Worm (Caenorhabditis elegans): ENCODE data around the gene C16D9.8.

Gene C16D9.8

DNA sequence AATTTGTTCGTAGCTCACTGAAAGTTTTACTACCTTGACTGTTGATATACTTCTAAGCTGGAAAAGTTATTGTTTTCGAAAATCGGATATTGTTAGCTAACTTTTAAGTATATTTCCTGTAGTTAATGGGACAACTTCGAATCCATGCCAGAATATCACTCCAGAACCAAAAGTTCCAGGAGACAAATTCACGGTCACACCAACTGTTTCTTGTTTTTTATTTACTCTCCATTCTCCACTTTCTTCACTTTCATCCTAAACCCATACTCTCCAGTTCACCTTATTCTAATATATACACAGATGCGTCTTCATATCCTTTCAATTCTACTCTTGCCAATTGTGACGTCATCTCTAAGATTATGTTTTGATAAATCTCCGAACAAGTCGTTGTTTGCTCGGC is 4.3 kb downstream of the C16D9.8 start, which contains the start of gene C16D9.1:
Gene C16D9.1 (plus strand): TSS at position 301 of the 400 bp plus-strand sequence.
- no peak for TF ChIP-seq Y105C5A.15 (GFP tag; IDR thresholded peaks at IDR 0.05)
- no peak for TF ChIP-seq mdt-29 (GFP tag; IDR thresholded peaks at IDR 0.05)

DNA sequence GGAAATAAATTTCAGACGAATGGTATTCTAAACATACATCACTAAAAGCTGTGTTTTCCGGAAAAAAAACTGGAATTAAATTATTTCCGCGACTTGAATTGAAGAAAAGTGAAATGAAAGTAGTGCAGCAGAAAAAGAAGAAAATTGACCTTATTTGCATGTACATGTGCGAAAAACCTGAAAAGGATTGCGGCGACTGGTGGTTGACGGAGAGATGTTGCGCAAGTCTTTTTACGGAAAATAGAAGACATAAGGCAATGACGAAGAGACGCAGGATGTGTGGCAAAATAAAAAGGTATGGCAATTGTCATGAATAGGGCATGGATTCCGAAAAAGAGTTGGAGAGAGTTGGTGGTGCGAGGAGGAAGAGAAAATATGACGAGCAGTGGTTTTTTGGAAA is 8.4 kb downstream of the C16D9.8 start:
- TF ChIP-seq T26A8.4 (GFP tag; IDR thresholded peaks at IDR 0.05) (no peak), Y5F2A.4 (GFP tag; optimal IDR thresholded peaks at IDR 0.05) (no peak), attf-4 (tag; optimal IDR thresholded peaks at IDR 0.05) (no peak), cey-2 (tag; optimal IDR thresholded peaks at IDR 0.05; ENCODE audit: borderline replicate concordance, insufficient read depth) (no peak), nhr-10 (tag; optimal IDR thresholded peaks at IDR 0.05) (no peak)

DNA sequence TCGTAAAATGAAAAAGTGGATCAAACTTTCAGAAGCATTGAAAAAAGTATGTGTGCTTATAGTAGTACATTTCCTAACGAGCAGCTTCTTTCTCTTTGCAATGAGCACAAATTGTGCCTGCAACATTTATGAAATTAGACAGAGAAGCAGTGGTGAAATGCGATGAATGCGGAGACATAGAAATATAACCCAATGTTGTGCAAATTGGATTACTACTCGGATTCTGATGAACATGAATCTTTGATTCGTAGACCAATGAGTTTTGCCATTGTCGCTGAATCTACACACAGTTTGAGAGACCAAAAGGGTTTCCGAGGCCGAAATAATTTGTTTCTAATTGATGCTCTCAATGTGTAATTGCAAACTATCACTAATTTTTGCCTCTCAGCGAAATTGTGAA is 9.4 kb downstream of the C16D9.8 start:
- TF ChIP-seq hmg-1.1 (GFP tag; IDR thresholded peaks at IDR 0.05) (no peak), zip-11 (GFP tag; IDR thresholded peaks at IDR 0.05) (no peak), nhr-48 (tag; optimal IDR thresholded peaks at IDR 0.05) (no peak), ces-1 (GFP tag; optimal IDR thresholded peaks at IDR 0.05) (peak; percentile 53), hlh-11 (tag; optimal IDR thresholded peaks at IDR 0.05) (no peak), aha-1 (tag) (peak; percentile 81), nhr-237 (tag; optimal IDR thresholded peaks at IDR 0.05) (no peak), ceh-32 (tag; optimal IDR thresholded peaks at IDR 0.05; ENCODE audit: poor library complexity) (no peak)

DNA sequence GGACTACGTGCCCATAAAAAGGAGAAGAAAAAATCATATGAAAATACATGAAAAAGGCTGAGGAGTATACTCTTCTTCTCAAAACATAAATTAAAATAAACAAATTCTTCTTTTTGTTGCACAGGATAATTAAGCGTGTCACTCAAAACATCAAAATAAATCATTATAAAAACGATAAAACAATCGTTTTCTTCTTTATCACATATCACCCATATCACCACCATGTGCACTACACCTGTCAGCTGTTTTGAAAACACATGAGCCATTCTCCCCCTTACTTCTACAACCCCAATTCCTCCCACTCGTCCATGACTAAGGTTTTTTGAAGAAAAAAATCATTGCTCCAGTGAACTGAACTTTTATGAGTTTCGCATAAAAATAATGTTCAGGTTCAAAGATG is 10.8 kb downstream of the C16D9.8 start:
- no peak for TF ChIP-seq nhr-10 (tag; optimal IDR thresholded peaks at IDR 0.05)
- TF ChIP-seq hlh-30 (tag; optimal IDR thresholded peaks at IDR 0.05; ENCODE audit: insufficient read depth), result peak; percentile 21
- TF ChIP-seq sdz-12 (GFP tag; optimal IDR thresholded peaks at IDR 0.05), result no peak
- no peak for TF ChIP-seq D1046.2 (GFP tag; IDR thresholded peaks at IDR 0.05)
- no peak for TF ChIP-seq R02D3.7 (tag; optimal IDR thresholded peaks at IDR 0.05)
- TF ChIP-seq unc-62 (GFP tag; optimal IDR thresholded peaks at IDR 0.05 in 1 of 2), result peak in 1 of 2 experiments; percentile 18
- no peak for TF ChIP-seq unc-62 (tag; optimal IDR thresholded peaks at IDR 0.05)
- no peak for TF ChIP-seq ceh-20 (GFP tag; IDR thresholded peaks at IDR 0.05)
- TF ChIP-seq ZK337.2 (GFP tag; IDR thresholded peaks at IDR 0.05), result no peak
- no peak for TF ChIP-seq Y5F2A.4 (GFP tag; optimal IDR thresholded peaks at IDR 0.05)
- no peak for TF ChIP-seq zip-11 (GFP tag; IDR thresholded peaks at IDR 0.05)

DNA sequence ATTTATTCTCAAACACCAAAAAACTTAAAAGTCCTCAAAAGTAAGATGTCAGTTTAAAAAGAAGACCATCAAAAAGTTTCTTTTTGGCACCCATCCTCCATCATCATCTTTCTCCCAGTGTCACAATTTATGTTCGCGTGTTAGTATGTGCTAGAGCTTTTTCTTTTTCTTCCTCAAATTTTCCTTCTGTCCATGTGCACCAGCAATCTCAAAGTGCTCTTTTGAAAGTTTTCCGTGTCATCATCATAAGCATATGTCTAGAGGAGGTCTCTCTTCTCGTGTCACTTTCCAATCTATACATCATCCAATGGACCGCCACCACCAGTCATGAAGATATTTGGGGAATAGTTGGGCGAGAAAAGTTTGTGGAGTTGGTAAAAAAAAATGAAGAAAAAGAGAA is 12.3 kb downstream of the C16D9.8 start:
- peak in 1 of 2 experiments; percentile 22 for TF ChIP-seq unc-62 (GFP tag; optimal IDR thresholded peaks at IDR 0.05 in 1 of 2)
- TF ChIP-seq unc-62 (tag; optimal IDR thresholded peaks at IDR 0.05), result no peak
- peak; percentile 55 for TF ChIP-seq hlh-30 (tag; optimal IDR thresholded peaks at IDR 0.05; ENCODE audit: insufficient read depth)
- TF ChIP-seq gei-8 (GFP tag; optimal IDR thresholded peaks at IDR 0.05), result no peak

DNA sequence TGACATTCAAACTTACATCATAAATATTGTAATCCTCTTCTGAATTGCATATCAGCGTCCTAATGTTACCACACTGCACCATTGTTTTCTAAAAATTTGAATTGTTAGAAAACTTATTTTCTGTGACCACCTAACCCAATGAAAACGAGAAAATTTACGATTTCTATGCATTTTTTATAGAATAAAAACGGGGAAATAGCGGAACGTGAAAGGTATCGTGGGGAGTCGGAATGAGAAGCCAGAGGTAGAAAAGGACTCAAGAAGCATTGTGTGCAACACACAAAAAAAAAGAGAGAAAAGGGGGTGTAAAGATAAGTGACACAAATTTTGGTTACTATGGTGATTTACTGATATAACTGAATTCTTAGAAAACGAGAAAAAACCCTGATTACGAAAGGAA is 13.2 kb downstream of the C16D9.8 start, which contains the start of gene C16D9.6:
Gene C16D9.6 (minus strand): TSS at position 101 of the 400 bp plus-strand sequence.
- TF ChIP-seq ceh-32 (tag; optimal IDR thresholded peaks at IDR 0.05; ENCODE audit: poor library complexity) (no peak), cey-2 (tag; optimal IDR thresholded peaks at IDR 0.05; ENCODE audit: borderline replicate concordance, insufficient read depth) (no peak), snpc-4 (tag; optimal IDR thresholded peaks at IDR 0.05) (no peak), gei-8 (GFP tag; optimal IDR thresholded peaks at IDR 0.05) (no peak), F26F4.8 (GFP tag; conservative IDR thresholded peaks at IDR 0.05) (no peak)

DNA sequence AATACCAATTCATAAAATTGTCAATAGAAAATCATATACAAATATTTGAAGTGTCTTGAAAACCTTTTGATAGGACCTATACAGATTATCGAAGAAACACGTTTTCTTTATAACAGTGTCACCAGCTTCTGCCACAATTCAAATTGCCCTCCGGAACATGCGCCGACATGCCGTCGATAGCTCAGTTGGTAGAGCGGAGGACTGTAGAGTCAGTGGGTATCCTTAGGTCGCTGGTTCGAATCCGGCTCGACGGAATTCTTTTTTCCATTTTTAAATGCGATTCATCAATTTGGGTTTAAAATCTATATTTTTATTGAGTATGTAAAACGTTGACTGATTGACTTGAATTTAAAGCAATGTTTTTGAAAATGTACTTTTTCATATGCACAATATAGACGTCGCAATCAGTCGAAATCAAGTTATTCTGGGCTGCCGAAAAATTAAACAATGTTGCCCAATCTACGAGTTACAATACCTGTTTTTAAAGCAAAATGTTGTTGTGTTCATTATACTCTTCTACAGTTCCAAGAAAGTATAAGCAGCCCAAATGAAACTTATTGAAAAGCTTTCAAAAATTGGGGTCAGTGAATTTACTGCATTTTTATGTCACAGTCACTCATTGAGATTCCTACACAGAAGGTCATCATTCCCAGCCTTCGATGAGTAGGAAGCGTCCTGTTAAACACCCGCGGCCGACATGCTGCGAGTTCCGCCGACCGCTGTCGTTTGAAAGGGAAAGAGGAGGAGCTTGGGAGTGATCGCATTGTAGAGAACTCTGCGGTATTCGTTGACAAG is 15.9 kb downstream of the C16D9.8 start:
- TF ChIP-seq nhr-11 (tag; optimal IDR thresholded peaks at IDR 0.05), result no peak
- no peak for TF ChIP-seq cey-2 (tag; optimal IDR thresholded peaks at IDR 0.05; ENCODE audit: borderline replicate concordance, insufficient read depth)
- peak; percentile 91 for TF ChIP-seq snpc-4 (tag; optimal IDR thresholded peaks at IDR 0.05)
- TF ChIP-seq nhr-25 (tag; optimal IDR thresholded peaks at IDR 0.05; ENCODE audit: borderline replicate concordance, insufficient read depth), result no peak
- TF ChIP-seq gei-8 (GFP tag; optimal IDR thresholded peaks at IDR 0.05), result peak; percentile 37
- TF ChIP-seq dve-1 (tag; optimal IDR thresholded peaks at IDR 0.05; ENCODE audit: insufficient read depth), result peak; percentile 80
- TF ChIP-seq pha-4 (GFP tag; IDR thresholded peaks at IDR 0.05), result peak; percentile 57; the same call in 1 of the 2 replicates
- TF ChIP-seq pha-4 (tag; optimal IDR thresholded peaks at IDR 0.05), result no peak
- TF ChIP-seq nhr-6 (tag; optimal IDR thresholded peaks at IDR 0.05), result peak; percentile 54
- TF ChIP-seq daf-12 (tag; optimal IDR thresholded peaks at IDR 0.05), result no peak
- peak in 1 of 2 experiments; percentile 65 for TF ChIP-seq lsy-2 (tag; optimal IDR thresholded peaks at IDR 0.05)
- peak; percentile 53 for TF ChIP-seq T20F7.1 (GFP tag; optimal IDR thresholded peaks at IDR 0.05)
- peak; percentile 41 for TF ChIP-seq dmd-6 (GFP tag; IDR thresholded peaks at IDR 0.05)
- no peak for TF ChIP-seq nhr-76 (tag; optimal IDR thresholded peaks at IDR 0.05)

All from whole organism, L4 larva.